Fruit fly (Drosophila melanogaster) S2 (cell line): ENCODE data around the gene Dic2.

Source experiments
- CG8478 ChIP-seq: fragments of >200 bp; optimal IDR thresholded peaks from 2 replicates; lab custom pipeline; 2018
- CTCF ChIP-seq, 2 experiments: fragments of >200 bp; optimal IDR thresholded peaks; 2 replicates each; lab custom pipeline; 2018

- TF ChIP-seq CTCF (optimal IDR thresholded peaks at IDR 0.05; lab: Kevin White, UChicago) (no peak), CG8478 (lab: Kevin White, UChicago) (no peak)
Measured at dm6 chr3R:20546662-20547620, 45.7 kb upstream of the Dic2 start.
